Worm (Caenorhabditis elegans): ENCODE measurements around the gene C52B9.4.

DNA sequence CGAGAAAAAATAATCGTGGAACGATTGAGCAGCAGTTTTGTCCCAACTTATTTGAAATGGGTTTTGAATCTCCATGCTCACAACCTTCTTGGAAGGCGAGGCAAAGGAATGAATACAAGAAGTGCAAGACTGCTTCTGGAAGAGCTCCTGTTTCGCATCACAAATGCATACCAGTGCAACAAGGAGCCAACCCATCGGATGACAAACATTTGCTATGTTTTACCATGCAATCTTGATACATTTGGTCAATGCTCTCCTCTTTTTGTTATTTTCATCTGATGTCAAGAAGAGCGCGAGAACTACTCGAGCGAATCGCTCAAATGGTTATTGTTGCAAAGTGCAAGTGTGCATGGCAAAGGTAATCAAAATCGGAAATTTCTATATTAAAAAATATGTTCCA, 13.7 kb downstream of the C52B9.4 start, which contains the start of gene mec-18:
- no peak for TF ChIP-seq M03D4.4 (tag; optimal IDR thresholded peaks at IDR 0.05)
- TF ChIP-seq unc-39 (tag; optimal IDR thresholded peaks at IDR 0.05), result no peak
- no peak for TF ChIP-seq lin-32 (GFP tag; optimal IDR thresholded peaks at IDR 0.05)
- no peak for TF ChIP-seq nhr-28 (tag; optimal IDR thresholded peaks at IDR 0.05)
- no peak for TF ChIP-seq nhr-12 (tag; optimal IDR thresholded peaks at IDR 0.05)
